Worm (Caenorhabditis elegans): ENCODE data around the gene srsx-6.

The srsx-6 gene

ce11 chrV:7926784-7927183 lies at the start of gene srsx-6:
TSS of gene srsx-6 (plus strand) at chrV:7927084.
- TF ChIP-seq unc-42 (tag; optimal IDR thresholded peaks at IDR 0.05) (no peak), ttx-3 (tag; optimal IDR thresholded peaks at IDR 0.05) (no peak), pha-4 (tag; optimal IDR thresholded peaks at IDR 0.05) (no peak), hlh-15 (tag; optimal IDR thresholded peaks at IDR 0.05) (no peak), sox-2 (GFP tag; IDR thresholded peaks at IDR 0.05) (no peak), ref-2 (tag; optimal IDR thresholded peaks at IDR 0.05) (no peak), nhr-11 (tag; optimal IDR thresholded peaks at IDR 0.05) (no peak), fkh-6 (tag; optimal IDR thresholded peaks at IDR 0.05) (no peak), ceh-34 (tag; optimal IDR thresholded peaks at IDR 0.05) (no peak), ceh-48 (tag; optimal IDR thresholded peaks at IDR 0.05) (no peak), unc-55 (GFP tag; optimal IDR thresholded peaks at IDR 0.05) (no peak), lim-6 (tag; optimal IDR thresholded peaks at IDR 0.05) (no peak), Y22D7AL.16 (tag; optimal IDR thresholded peaks at IDR 0.05) (no peak), ceh-18 (tag; optimal IDR thresholded peaks at IDR 0.05) (no peak), sdc-2 (tag; optimal IDR thresholded peaks at IDR 0.05) (no peak), fax-1 (tag; optimal IDR thresholded peaks at IDR 0.05) (no peak), gmeb-2 (tag; optimal IDR thresholded peaks at IDR 0.05) (no peak), nhr-232 (tag; optimal IDR thresholded peaks at IDR 0.05) (no peak), pat-9 (tag; optimal IDR thresholded peaks at IDR 0.05) (no peak)

- TF ChIP-seq odd-2 (tag; optimal IDR thresholded peaks at IDR 0.05) (no peak), ceh-2 (tag; optimal IDR thresholded peaks at IDR 0.05) (no peak), ref-2 (tag; optimal IDR thresholded peaks at IDR 0.05) (no peak), sox-2 (GFP tag; IDR thresholded peaks at IDR 0.05) (no peak), npax-4 (tag; optimal IDR thresholded peaks at IDR 0.05) (no peak), elt-2 (tag; optimal IDR thresholded peaks at IDR 0.05) (no peak), hlh-8 (tag; optimal IDR thresholded peaks at IDR 0.05) (no peak), fax-1 (tag; optimal IDR thresholded peaks at IDR 0.05) (no peak)
Measured at ce11 chrV:7878411-7878964, 48.4 kb upstream of the srsx-6 start, which contains the start of gene F40A3.2. TSS of gene F40A3.2 (plus strand) at chrV:7878914.

ce11 chrV:7884441-7884840 lies 42.4 kb upstream of the srsx-6 start:
- no peak for TF ChIP-seq tbx-7 (tag; optimal IDR thresholded peaks at IDR 0.05)
- TF ChIP-seq ceh-2 (tag; optimal IDR thresholded peaks at IDR 0.05): no peak
- TF ChIP-seq sdc-2 (tag; optimal IDR thresholded peaks at IDR 0.05): no peak

- TF ChIP-seq ceh-18 (tag; optimal IDR thresholded peaks at IDR 0.05): no peak
- TF ChIP-seq ahr-1 (tag; optimal IDR thresholded peaks at IDR 0.05): no peak
- no peak for TF ChIP-seq pros-1 (tag; optimal IDR thresholded peaks at IDR 0.05)
- TF ChIP-seq hlh-15 (tag; optimal IDR thresholded peaks at IDR 0.05): no peak
- no peak for TF ChIP-seq npax-4 (tag; optimal IDR thresholded peaks at IDR 0.05)
Measured at ce11 chrV:7888036-7888435, 38.8 kb upstream of the srsx-6 start.

ce11 chrV:7891230-7891629 lies 35.7 kb upstream of the srsx-6 start, which contains the start of gene F40A3.1:
TSS of gene F40A3.1 (plus strand) at chrV:7891530.
- TF ChIP-seq eyg-1 (tag; optimal IDR thresholded peaks at IDR 0.05) (no peak), nhr-11 (tag; optimal IDR thresholded peaks at IDR 0.05) (no peak), zip-5 (tag; optimal IDR thresholded peaks at IDR 0.05) (no peak), lim-6 (tag; optimal IDR thresholded peaks at IDR 0.05) (no peak), pros-1 (tag; optimal IDR thresholded peaks at IDR 0.05) (no peak), syd-9 (tag; optimal IDR thresholded peaks at IDR 0.05) (no peak), ets-4 (tag; optimal IDR thresholded peaks at IDR 0.05) (no peak), elt-2 (tag; optimal IDR thresholded peaks at IDR 0.05) (no peak), pha-4 (tag; optimal IDR thresholded peaks at IDR 0.05) (no peak), C08G9.2 (tag; optimal IDR thresholded peaks at IDR 0.05) (no peak), pag-3 (tag; optimal IDR thresholded peaks at IDR 0.05; ENCODE audit: borderline replicate concordance) (no peak), npax-4 (tag; optimal IDR thresholded peaks at IDR 0.05) (no peak), nhr-232 (tag; optimal IDR thresholded peaks at IDR 0.05) (no peak), elt-4 (tag; optimal IDR thresholded peaks at IDR 0.05) (no peak), unc-42 (tag; optimal IDR thresholded peaks at IDR 0.05) (no peak), fkh-6 (tag; optimal IDR thresholded peaks at IDR 0.05) (no peak), T23F11.4 (GFP tag; optimal IDR thresholded peaks at IDR 0.05) (no peak), ref-2 (tag; optimal IDR thresholded peaks at IDR 0.05) (no peak), mec-3 (tag; optimal IDR thresholded peaks at IDR 0.05; ENCODE audit: borderline replicate concordance) (no peak), ztf-16 (tag; optimal IDR thresholded peaks at IDR 0.05) (no peak)
